Fruit fly (Drosophila melanogaster) whole organism, prepupa: ENCODE measurements around the gene Pat1.

ENCODE experiments used
- Blimp-1 ChIP-seq: fragments of 200-800 bp; sonication (Bioruptor generic); optimal IDR thresholded peaks from 3 replicates; lab custom pipeline; 2017; ENCODE audit warnings: missing biosample characterization, missing genetic modification characterization, mild to moderate bottlenecking, moderate library complexity, missing genetic modification reagents
- CG10631 ChIP-seq: fragments of 200-800 bp; sonication (Bioruptor generic); optimal IDR thresholded peaks from 2 replicates; lab custom pipeline; 2016; ENCODE audit warnings: missing biosample characterization, missing genetic modification characterization
- CG11294 ChIP-seq: fragments of 200-800 bp; sonication (Bioruptor generic); IDR thresholded peaks from 2 replicates; pipeline ENCODE4 v1.3.6; 2022; ENCODE audit warnings: missing biosample characterization, missing genetic modification characterization
- CG11762 ChIP-seq: fragments of 200-800 bp; sonication (Bioruptor generic); optimal IDR thresholded peaks from 3 replicates; lab custom pipeline; 2016; ENCODE audit warnings: missing biosample characterization, missing genetic modification characterization; ENCODE audit not compliant: insufficient read depth
- CG11902 ChIP-seq: fragments of 200-800 bp; sonication (Bioruptor generic); optimal IDR thresholded peaks from 3 replicates; lab custom pipeline; 2016; ENCODE audit warnings: missing biosample characterization, missing genetic modification characterization
- CG15336 ChIP-seq: fragments of 200-800 bp; sonication (Bioruptor generic); IDR thresholded peaks from 2 replicates; pipeline ENCODE4 v1.3.6; 2022; ENCODE audit warnings: missing biosample characterization, missing genetic modification characterization
- CG16779 ChIP-seq: fragments of 200-800 bp; sonication (Bioruptor generic); optimal IDR thresholded peaks from 3 replicates; lab custom pipeline; 2017; ENCODE audit warnings: missing biosample characterization, mild to moderate bottlenecking, missing genetic modification characterization
- CG31627 ChIP-seq: fragments of 200-800 bp; sonication (Bioruptor generic); optimal IDR thresholded peaks from 3 replicates; lab custom pipeline; 2016; ENCODE audit warnings: missing biosample characterization, missing genetic modification characterization
- CG32006 ChIP-seq: fragments of 200-800 bp; sonication (Bioruptor generic); optimal IDR thresholded peaks from 3 replicates; lab custom pipeline; 2017; ENCODE audit warnings: missing biosample characterization, mild to moderate bottlenecking, missing genetic modification characterization
- CG34406 ChIP-seq: fragments of 200-800 bp; sonication (Bioruptor generic); optimal IDR thresholded peaks from 3 replicates; lab custom pipeline; 2016; ENCODE audit warnings: missing biosample characterization, missing genetic modification characterization
- CG3919 ChIP-seq: fragments of 200-800 bp; sonication (Bioruptor generic); optimal IDR thresholded peaks from 3 replicates; lab custom pipeline; 2016; ENCODE audit warnings: missing biosample characterization, missing genetic modification characterization
- CG4318 ChIP-seq: fragments of 200-800 bp; sonication (Bioruptor generic); optimal IDR thresholded peaks from 3 replicates; lab custom pipeline; 2017; ENCODE audit warnings: missing biosample characterization, mild to moderate bottlenecking, missing genetic modification characterization
- CG6276 ChIP-seq: fragments of 200-800 bp; sonication (Bioruptor generic); optimal IDR thresholded peaks from 2 replicates; lab custom pipeline; 2017; ENCODE audit warnings: missing biosample characterization, mild to moderate bottlenecking, missing genetic modification characterization
- CG6792 ChIP-seq: fragments of 200-800 bp; sonication (Bioruptor generic); optimal IDR thresholded peaks from 3 replicates; lab custom pipeline; 2016; ENCODE audit warnings: missing biosample characterization, missing genetic modification characterization
- CG6808 ChIP-seq: fragments of 200-800 bp; sonication (Bioruptor generic); optimal IDR thresholded peaks from 3 replicates; lab custom pipeline; 2017; ENCODE audit warnings: missing biosample characterization, missing genetic modification characterization, mild to moderate bottlenecking, moderate library complexity, missing genetic modification reagents
- CG6854 ChIP-seq: fragments of 200-800 bp; sonication (Bioruptor generic); optimal IDR thresholded peaks from 2 replicates; lab custom pipeline; 2017; ENCODE audit warnings: missing biosample characterization, mild to moderate bottlenecking, missing genetic modification characterization
- CG7368 ChIP-seq: fragments of 200-800 bp; sonication (Bioruptor generic); optimal IDR thresholded peaks from 3 replicates; lab custom pipeline; 2016; ENCODE audit warnings: missing biosample characterization, missing genetic modification characterization
- CG8319 ChIP-seq: fragments of 200-800 bp; sonication (Bioruptor generic); optimal IDR thresholded peaks from 3 replicates; lab custom pipeline; 2016; ENCODE audit warnings: missing biosample characterization, missing genetic modification characterization
- CG9139 ChIP-seq: fragments of 200-800 bp; sonication (Bioruptor generic); optimal IDR thresholded peaks from 3 replicates; lab custom pipeline; 2017; ENCODE audit warnings: missing biosample characterization, mild to moderate bottlenecking, missing genetic modification characterization
- Eip75B ChIP-seq: fragments of 200-800 bp; sonication (Bioruptor generic); optimal IDR thresholded peaks from 3 replicates; lab custom pipeline; 2016; ENCODE audit warnings: missing biosample characterization, missing genetic modification characterization
- Eip78C ChIP-seq: fragments of 200-800 bp; sonication (Bioruptor generic); peaks from one replicate; lab custom pipeline; 2016; ENCODE audit warnings: missing biosample characterization, missing genetic modification characterization
- Eip93F ChIP-seq: fragments of 200-800 bp; sonication (Bioruptor generic); optimal IDR thresholded peaks from 2 replicates; lab custom pipeline; 2016; ENCODE audit warnings: missing biosample characterization, mild to moderate bottlenecking, missing genetic modification characterization
- Ets21C ChIP-seq: fragments of 200-800 bp; sonication (Bioruptor generic); optimal IDR thresholded peaks from 3 replicates; lab custom pipeline; 2016; ENCODE audit warnings: missing biosample characterization, missing genetic modification characterization
- Ets96B ChIP-seq: fragments of 200-800 bp; optimal IDR thresholded peaks from 2 replicates; lab custom pipeline; 2019; ENCODE audit warnings: missing biosample characterization, mild to moderate bottlenecking, missing genetic modification characterization, moderate library complexity
- Gug ChIP-seq: fragments of 200-800 bp; sonication (Bioruptor generic); IDR thresholded peaks from 2 replicates; pipeline ENCODE4 v1.3.6; 2022; ENCODE audit warnings: missing biosample characterization, missing genetic modification characterization
- Hr38 ChIP-seq: sonication (Bioruptor generic); optimal IDR thresholded peaks from 2 replicates; lab custom pipeline; 2016; ENCODE audit warnings: missing biosample characterization, missing genetic modification characterization
- Met ChIP-seq: fragments of 200-800 bp; sonication (Bioruptor generic); optimal IDR thresholded peaks from 3 replicates; lab custom pipeline; 2016; ENCODE audit warnings: missing biosample characterization, missing genetic modification characterization
- OdsH ChIP-seq: fragments of 200-800 bp; sonication (Bioruptor generic); optimal IDR thresholded peaks from 3 replicates; lab custom pipeline; 2016; ENCODE audit warnings: missing biosample characterization, missing genetic modification characterization
- Smox ChIP-seq: fragments of 200-800 bp; sonication (Bioruptor generic); optimal IDR thresholded peaks from 3 replicates; lab custom pipeline; 2016; ENCODE audit warnings: missing biosample characterization, missing genetic modification characterization
- Sox102F ChIP-seq: fragments of 200-800 bp; sonication (Bioruptor generic); optimal IDR thresholded peaks from 2 replicates; lab custom pipeline; 2016; ENCODE audit warnings: missing biosample characterization, mild to moderate bottlenecking, missing genetic modification characterization
- Sox14 ChIP-seq: fragments of 200-800 bp; sonication (Bioruptor generic); optimal IDR thresholded peaks from 3 replicates; lab custom pipeline; 2016; ENCODE audit warnings: missing biosample characterization, missing genetic modification characterization
- Sox15 ChIP-seq: fragments of 200-800 bp; sonication (Bioruptor generic); optimal IDR thresholded peaks from 3 replicates; lab custom pipeline; 2016; ENCODE audit warnings: missing biosample characterization, missing genetic modification characterization
- achi ChIP-seq: fragments of 200-800 bp; sonication (Bioruptor generic); optimal IDR thresholded peaks from 3 replicates; lab custom pipeline; 2016; ENCODE audit warnings: missing biosample characterization, missing genetic modification characterization
- acj6 ChIP-seq: fragments of 200-800 bp; sonication (Bioruptor generic); optimal IDR thresholded peaks from 3 replicates; lab custom pipeline; 2016; ENCODE audit warnings: missing biosample characterization, missing genetic modification characterization
- cyc ChIP-seq: fragments of 200-800 bp; sonication (Bioruptor generic); optimal IDR thresholded peaks from 3 replicates; lab custom pipeline; 2016; ENCODE audit warnings: missing biosample characterization, missing genetic modification characterization
- dac ChIP-seq: fragments of 200-800 bp; sonication (Bioruptor generic); optimal IDR thresholded peaks from 2 replicates; lab custom pipeline; 2017; ENCODE audit warnings: missing biosample characterization, mild to moderate bottlenecking, missing genetic modification characterization
- dsx ChIP-seq: fragments of 200-800 bp; optimal IDR thresholded peaks from 3 replicates; lab custom pipeline; 2019; ENCODE audit warnings: missing biosample characterization, mild to moderate bottlenecking, missing genetic modification characterization, moderate library complexity; ENCODE audit not compliant: poor library complexity, severe bottlenecking
- eg ChIP-seq: fragments of 200-800 bp; sonication (Bioruptor generic); IDR thresholded peaks from 3 replicates; pipeline ENCODE4 v1.3.6; 2022; ENCODE audit warnings: missing biosample characterization, missing genetic modification characterization
- fd59A ChIP-seq: fragments of 200-800 bp; sonication (Bioruptor generic); optimal IDR thresholded peaks from 2 replicates; lab custom pipeline; 2017; ENCODE audit warnings: missing biosample characterization, mild to moderate bottlenecking, missing genetic modification characterization, missing genetic modification reagents
- fd85E ChIP-seq: fragments of 200-800 bp; sonication (Bioruptor generic); optimal IDR thresholded peaks from 3 replicates; lab custom pipeline; 2016; ENCODE audit warnings: missing biosample characterization, missing genetic modification characterization
- fkh ChIP-seq: fragments of 200-800 bp; sonication (Bioruptor generic); optimal IDR thresholded peaks from 3 replicates; lab custom pipeline; 2017; ENCODE audit warnings: missing biosample characterization, mild to moderate bottlenecking, missing genetic modification characterization, moderate library complexity
- lz ChIP-seq: fragments of 200-800 bp; sonication (Bioruptor generic); optimal IDR thresholded peaks from 3 replicates; lab custom pipeline; 2016; ENCODE audit warnings: missing biosample characterization, missing genetic modification characterization
- net ChIP-seq: fragments of 200-800 bp; sonication (Bioruptor generic); optimal IDR thresholded peaks from 3 replicates; lab custom pipeline; 2016; ENCODE audit warnings: missing biosample characterization, missing genetic modification characterization
- salr ChIP-seq, 2 experiments: fragments of 200-800 bp; sonication (Bioruptor generic); optimal IDR thresholded peaks; 3 replicates each; lab custom pipeline; 2016 to 2018; ENCODE audit warnings: missing biosample characterization in 2 of 2, missing genetic modification characterization in 2 of 2, mild to moderate bottlenecking in 1 of 2
- spab ChIP-seq: fragments of 200-800 bp; sonication (Bioruptor generic); optimal IDR thresholded peaks from 2 replicates; lab custom pipeline; 2017; ENCODE audit warnings: missing biosample characterization, mild to moderate bottlenecking, missing genetic modification characterization, missing genetic modification reagents
- ss ChIP-seq, 2 experiments: fragments of 200-800 bp; sonication (Bioruptor generic); optimal IDR thresholded peaks; 2 replicates in 1 of 2; 3 replicates in 1 of 2; lab custom pipeline; 2017 to 2018; ENCODE audit warnings: mild to moderate bottlenecking in 2 of 2, missing biosample characterization in 2 of 2, missing genetic modification characterization in 2 of 2, moderate library complexity in 1 of 2
- svp ChIP-seq: fragments of 200-800 bp; sonication (Bioruptor generic); peaks from one replicate; lab custom pipeline; 2016; ENCODE audit warnings: missing biosample characterization, missing genetic modification characterization

Pat1 gene

dm6 chrX:6601144-6601543 is 10.6 kb downstream of the Pat1 start (continued):
- TF ChIP-seq CG10631 (GFP tag; lab: Kevin White, UChicago) (peak; percentile 10), Gug (peak; percentile 32; the same call in 1 of the 2 replicates), Eip75B (GFP tag; lab: Kevin White, UChicago) (peak; percentile 26), svp (peak; percentile 73), CG9139 (GFP tag; lab: Kevin White, UChicago) (no peak), Sox102F (GFP tag; lab: Kevin White, UChicago) (peak; percentile 46), lz (GFP tag; lab: Kevin White, UChicago) (peak; percentile 50), CG6276 (GFP tag; lab: Kevin White, UChicago) (peak; percentile 38), net (GFP tag; lab: Kevin White, UChicago) (peak; percentile 25), CG8319 (GFP tag; lab: Kevin White, UChicago) (no peak), fkh (GFP tag; lab: Kevin White, UChicago) (peak; percentile 15), Met (GFP tag; lab: Kevin White, UChicago) (peak; percentile 44), fd85E (GFP tag; lab: Kevin White, UChicago) (no peak), Sox15 (no peak), spab (GFP tag; lab: Kevin White, UChicago) (no peak), fd59A (GFP tag; lab: Kevin White, UChicago) (no peak), CG11762 (GFP tag; lab: Kevin White, UChicago) (peak; percentile 5), CG3919 (GFP tag; lab: Kevin White, UChicago) (no peak), eg (peak; percentile 68; the same call in 2 of the 3 replicates), CG6854 (GFP tag; lab: Kevin White, UChicago) (no peak), CG16779 (no peak), acj6 (peak; percentile 33), Eip93F (no peak), Blimp-1 (no peak), dsx (GFP tag; lab: Kevin White, UChicago) (peak; percentile 11), CG34406 (GFP tag; lab: Kevin White, UChicago) (peak; percentile 32), CG7368 (GFP tag; lab: Kevin White, UChicago) (peak; percentile 2), Smox (GFP tag; lab: Kevin White, UChicago) (peak; percentile 42), OdsH (GFP tag; lab: Kevin White, UChicago) (peak; percentile 39), CG6808 (GFP tag; lab: Kevin White, UChicago) (no peak), ss (GFP tag; optimal IDR thresholded peaks at IDR 0.05; lab: Kevin White, UChicago) (no peak), CG11294 (GFP tag; lab: Robert Waterston, UW) (no peak), CG11902 (no peak), CG31627 (GFP tag; lab: Kevin White, UChicago) (peak; percentile 18)

dm6 chrX:6601641-6602276 is 11.2 kb downstream of the Pat1 start:
- TF ChIP-seq spab (GFP tag; lab: Kevin White, UChicago) (peak; percentile 91), CG11294 (GFP tag; lab: Robert Waterston, UW) (peak; percentile 76), Sox102F (GFP tag; lab: Kevin White, UChicago) (peak; percentile 82), OdsH (GFP tag; lab: Kevin White, UChicago) (peak; percentile 91), Sox14 (GFP tag; lab: Kevin White, UChicago) (peak; percentile 83), CG34406 (GFP tag; lab: Kevin White, UChicago) (peak; percentile 82), cyc (GFP tag; lab: Kevin White, UChicago) (peak; percentile 80), achi (peak; percentile 85), CG7368 (GFP tag; lab: Kevin White, UChicago) (peak; percentile 89), salr (GFP tag; optimal IDR thresholded peaks at IDR 0.05; lab: Kevin White, UChicago) (peak; percentile 72 to 86), Eip93F (peak; percentile 63), Ets96B (peak; percentile 92), CG15336 (GFP tag; lab: Robert Waterston, UW) (peak; percentile 89), CG4318 (GFP tag; lab: Kevin White, UChicago) (peak; percentile 87), fd59A (GFP tag; lab: Kevin White, UChicago) (peak; percentile 83), lz (GFP tag; lab: Kevin White, UChicago) (peak; percentile 84), Blimp-1 (peak; percentile 62), CG6808 (GFP tag; lab: Kevin White, UChicago) (peak; percentile 90), Eip75B (GFP tag; lab: Kevin White, UChicago) (peak; percentile 87), acj6 (peak; percentile 90), dac (peak; percentile 84), Hr38 (GFP tag; lab: Kevin White, UChicago) (no peak), CG32006 (peak; percentile 92), CG6792 (peak; percentile 85), Ets21C (GFP tag; lab: Kevin White, UChicago) (peak; percentile 73), Eip78C (GFP tag; lab: Kevin White, UChicago) (peak; percentile 98), CG11902 (peak; percentile 78), fd85E (GFP tag; lab: Kevin White, UChicago) (peak; percentile 29), ss (GFP tag; optimal IDR thresholded peaks at IDR 0.05; lab: Kevin White, UChicago) (peak; percentile 92), CG16779 (peak; percentile 83)
